ENCODE assay signal across 1 fruit fly cellular context in the genomic region with DNA sequence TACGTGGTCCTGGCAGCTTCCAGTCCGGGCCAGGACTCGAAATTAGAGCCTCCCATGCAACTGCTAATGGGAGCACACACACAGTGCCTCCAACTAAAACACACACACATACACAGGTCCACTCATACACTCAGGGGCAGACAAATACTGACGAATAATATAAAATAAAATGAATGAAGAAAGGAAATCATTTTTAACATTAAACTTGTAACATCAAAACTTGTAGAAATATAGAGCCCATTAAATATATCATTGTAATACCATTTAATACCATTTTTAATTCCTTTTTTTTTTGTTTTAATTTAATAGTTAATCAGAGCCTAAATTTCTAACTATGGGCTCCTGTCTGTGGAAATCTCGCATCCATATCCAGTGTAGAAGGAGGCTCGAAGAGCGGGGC.
A peak's percentile ranks its signal among the peaks of the same experiment; 100 is the strongest.
TF ChIP-seq lines count a peak whose summit lies in the region.

No protein-coding gene starts in this region.

TF ChIP-seq in whole organism, embryonic, 481 proteins besides CTCF, POLR2A, EP300 and RAD21 (continued from another document):
- TF ChIP-seq CG10267 (tag; optimal IDR thresholded peaks at IDR 0.05; lab: Kevin White, UChicago), result peak; percentile 21
- TF ChIP-seq gt (GFP tag; IDR thresholded peaks at IDR 0.05; lab: Robert Waterston, UW), result no peak
- no peak for TF ChIP-seq CG7786 (GFP tag; optimal IDR thresholded peaks at IDR 0.05; lab: Kevin White, UChicago)
- peak; percentile 86 for TF ChIP-seq CG11696 (GFP tag; IDR thresholded peaks at IDR 0.05; lab: Robert Waterston, UW)
- 0 out of 2 replicates have a peak, but pooled peaks have one; percentile 17 for TF ChIP-seq CG31441 (GFP tag; IDR thresholded peaks at IDR 0.05; lab: Robert Waterston, UW)
- no peak for TF ChIP-seq H2.0 (GFP tag; IDR thresholded peaks at IDR 0.05; lab: Robert Waterston, UW)
- no peak for TF ChIP-seq NFAT (GFP tag; IDR thresholded peaks at IDR 0.05; lab: Robert Waterston, UW)
- no peak for TF ChIP-seq CG6254 (GFP tag; optimal IDR thresholded peaks at IDR 0.05; lab: Kevin White, UChicago)
- TF ChIP-seq CG18476 (GFP tag; optimal IDR thresholded peaks at IDR 0.05; lab: Kevin White, UChicago), result no peak
- TF ChIP-seq Awh (GFP tag; IDR thresholded peaks at IDR 0.05; lab: Robert Waterston, UW), result no peak
- TF ChIP-seq Bgb (GFP tag; IDR thresholded peaks at IDR 0.05; lab: Robert Waterston, UW; ENCODE audit: partially characterized antibody), result no peak
- TF ChIP-seq CG2202 (tag; optimal IDR thresholded peaks at IDR 0.05; lab: Kevin White, UChicago), result no peak
- TF ChIP-seq Deaf1 (tag; optimal IDR thresholded peaks at IDR 0.05; lab: Kevin White, UChicago), result no peak
- no peak for TF ChIP-seq Camta (GFP tag; optimal IDR thresholded peaks at IDR 0.05; lab: Kevin White, UChicago)
- no peak for TF ChIP-seq emc (GFP tag; optimal IDR thresholded peaks at IDR 0.05; lab: Kevin White, UChicago)
- TF ChIP-seq CG30403 (GFP tag; optimal IDR thresholded peaks at IDR 0.05; lab: Kevin White, UChicago), result no peak
- peak; percentile 12 for TF ChIP-seq CG11504 (tag; optimal IDR thresholded peaks at IDR 0.05; lab: Kevin White, UChicago)
- TF ChIP-seq zen2 (GFP tag; IDR thresholded peaks at IDR 0.05; lab: Robert Waterston, UW; ENCODE audit: partially characterized antibody), result no peak
- TF ChIP-seq CG10979 (tag; optimal IDR thresholded peaks at IDR 0.05; lab: Kevin White, UChicago), result peak; percentile 21
- TF ChIP-seq HHEX (GFP tag; optimal IDR thresholded peaks at IDR 0.05; lab: Kevin White, UChicago), result no peak
- no peak for TF ChIP-seq CG14667 (GFP tag; IDR thresholded peaks at IDR 0.05; lab: Robert Waterston, UW)
- no peak for TF ChIP-seq oc (tag; optimal IDR thresholded peaks at IDR 0.05; lab: Kevin White, UChicago)
- TF ChIP-seq pho (GFP tag; optimal IDR thresholded peaks at IDR 0.05; lab: Kevin White, UChicago), result no peak
- TF ChIP-seq lbe (GFP tag; optimal IDR thresholded peaks at IDR 0.05; lab: Kevin White, UChicago), result no peak
- no peak for TF ChIP-seq Myb (GFP tag; optimal IDR thresholded peaks at IDR 0.05; lab: Kevin White, UChicago)
- no peak for TF ChIP-seq ftz-f1 (GFP tag; optimal IDR thresholded peaks at IDR 0.05; lab: Kevin White, UChicago)
- TF ChIP-seq pan (optimal IDR thresholded peaks at IDR 0.05; lab: Kevin White, UChicago), result no peak
- TF ChIP-seq pan (GFP tag; optimal IDR thresholded peaks at IDR 0.05 in 1 of 2, IDR thresholded peaks at IDR 0.05 in 1 of 2), result no peak
- peak; percentile 3 for TF ChIP-seq CG14710 (tag; optimal IDR thresholded peaks at IDR 0.05; lab: Kevin White, UChicago)
- TF ChIP-seq CG8388 (GFP tag; optimal IDR thresholded peaks at IDR 0.05; lab: Kevin White, UChicago), result peak; percentile 5
- no peak for TF ChIP-seq dysf (GFP tag; IDR thresholded peaks at IDR 0.05; lab: Robert Waterston, UW)
- TF ChIP-seq sug (tag; optimal IDR thresholded peaks at IDR 0.05; lab: Kevin White, UChicago), result no peak
- no peak for TF ChIP-seq knrl (GFP tag; IDR thresholded peaks at IDR 0.05; lab: Robert Waterston, UW; ENCODE audit: partially characterized antibody)
- no peak for TF ChIP-seq Dp (GFP tag; optimal IDR thresholded peaks at IDR 0.05; lab: Kevin White, UChicago)
- no peak for TF ChIP-seq Oli (tag; optimal IDR thresholded peaks at IDR 0.05; lab: Kevin White, UChicago)
- no peak for TF ChIP-seq Six4 (GFP tag; optimal IDR thresholded peaks at IDR 0.05; lab: Kevin White, UChicago)
- no peak for TF ChIP-seq CG15514 (GFP tag; optimal IDR thresholded peaks at IDR 0.05; lab: Kevin White, UChicago)
- TF ChIP-seq CG12391 (tag; optimal IDR thresholded peaks at IDR 0.05; lab: Kevin White, UChicago), result peak; percentile 14
- TF ChIP-seq Aef1 (GFP tag; IDR thresholded peaks at IDR 0.05; lab: Robert Waterston, UW), result no peak
- no peak for TF ChIP-seq sqz (GFP tag; optimal IDR thresholded peaks at IDR 0.05; lab: Kevin White, UChicago)
- peak; percentile 28 for TF ChIP-seq CG18262 (tag; optimal IDR thresholded peaks at IDR 0.05; lab: Kevin White, UChicago)
- TF ChIP-seq CG15601 (tag; optimal IDR thresholded peaks at IDR 0.05; lab: Kevin White, UChicago), result no peak
- peak; percentile 13 for TF ChIP-seq CG2712 (tag; optimal IDR thresholded peaks at IDR 0.05; lab: Kevin White, UChicago)
- no peak for TF ChIP-seq Adf1 (GFP tag; IDR thresholded peaks at IDR 0.05; lab: Robert Waterston, UW)
- TF ChIP-seq danr (GFP tag; IDR thresholded peaks at IDR 0.05; lab: Robert Waterston, UW), result no peak
- 0 out of 3 replicates have a peak, but pooled peaks have one; percentile 27 for TF ChIP-seq row (GFP tag; IDR thresholded peaks at IDR 0.05; lab: Robert Waterston, UW)
- peak; percentile 20 for TF ChIP-seq gem (tag; optimal IDR thresholded peaks at IDR 0.05; lab: Kevin White, UChicago)
- no peak for TF ChIP-seq CG1603 (tag; optimal IDR thresholded peaks at IDR 0.05; lab: Kevin White, UChicago)
- TF ChIP-seq ranshi (GFP tag; IDR thresholded peaks at IDR 0.05; lab: Robert Waterston, UW), result no peak
- no peak for TF ChIP-seq bsh (GFP tag; optimal IDR thresholded peaks at IDR 0.05; lab: Kevin White, UChicago)
- no peak for TF ChIP-seq lmd (GFP tag; IDR thresholded peaks at IDR 0.05; lab: Robert Waterston, UW)
- no peak for TF ChIP-seq CG14050 (GFP tag; IDR thresholded peaks at IDR 0.05; lab: Robert Waterston, UW)
- no peak for TF ChIP-seq gcm (GFP tag; optimal IDR thresholded peaks at IDR 0.05; lab: Kevin White, UChicago)
- no peak for TF ChIP-seq schlank (tag; optimal IDR thresholded peaks at IDR 0.05; lab: Kevin White, UChicago)
